Fruit fly (Drosophila melanogaster) whole organism, embryonic: Measurements from ENCODE around the gene Ir75d.

Source experiments
- Bgb ChIP-seq: fragments of 200-800 bp; sonication (Bioruptor generic); IDR thresholded peaks from 2 replicates; pipeline ENCODE4 v1.3.6; 2022; ENCODE audit warnings: missing biosample characterization, missing genetic modification characterization; ENCODE audit not compliant: partially characterized antibody
- BtbVII ChIP-seq: fragments of 200-800 bp; sonication (Bioruptor generic); optimal IDR thresholded peaks from 3 replicates; lab custom pipeline; 2017; ENCODE audit warnings: missing biosample characterization, mild to moderate bottlenecking, missing genetic modification characterization
- CG10267 ChIP-seq: fragments of 200-800 bp; sonication (Bioruptor generic); optimal IDR thresholded peaks from 2 replicates; lab custom pipeline; 2018; ENCODE audit warnings: missing biosample characterization, mild to moderate bottlenecking, missing genetic modification characterization, moderate library complexity
- CG11398 ChIP-seq: fragments of 200-800 bp; sonication (Bioruptor generic); optimal IDR thresholded peaks from 2 replicates; lab custom pipeline; 2016; ENCODE audit warnings: missing biosample characterization, missing genetic modification characterization
- CG12299 ChIP-seq: fragments of 200-800 bp; sonication (Bioruptor generic); optimal IDR thresholded peaks from 2 replicates; lab custom pipeline; 2018; ENCODE audit warnings: missing biosample characterization, mild to moderate bottlenecking, missing genetic modification characterization
- CG1603 ChIP-seq: fragments of 200-800 bp; sonication (Bioruptor generic); optimal IDR thresholded peaks from 2 replicates; lab custom pipeline; 2019; ENCODE audit warnings: missing biosample characterization, mild to moderate bottlenecking, missing genetic modification characterization, moderate library complexity
- CG16779 ChIP-seq: fragments of 200-800 bp; sonication (Bioruptor generic); IDR thresholded peaks from 2 replicates; pipeline ENCODE4 v1.3.6; 2022; ENCODE audit warnings: missing biosample characterization, missing genetic modification characterization
- CG17328 ChIP-seq: fragments of 200-800 bp; sonication (Bioruptor generic); IDR thresholded peaks from 2 replicates; pipeline ENCODE4 v1.3.6; 2022; ENCODE audit warnings: missing biosample characterization, missing genetic modification characterization
- CG18476 ChIP-seq: fragments of 200-800 bp; sonication (Bioruptor generic); optimal IDR thresholded peaks from 2 replicates; lab custom pipeline; 2016; ENCODE audit warnings: missing biosample characterization, mild to moderate bottlenecking, missing genetic modification characterization
- CG2199 ChIP-seq: fragments of 200-800 bp; sonication (Bioruptor generic); IDR thresholded peaks from 3 replicates; pipeline ENCODE4 v1.3.6; 2022; ENCODE audit warnings: missing biosample characterization, missing genetic modification characterization
- CG2202 ChIP-seq: fragments of 200-800 bp; sonication (Bioruptor generic); optimal IDR thresholded peaks from 2 replicates; lab custom pipeline; 2018; ENCODE audit warnings: missing biosample characterization, mild to moderate bottlenecking, missing genetic modification characterization
- CG3281 ChIP-seq: fragments of 200-800 bp; sonication (Bioruptor generic); optimal IDR thresholded peaks from 3 replicates; lab custom pipeline; 2017; ENCODE audit warnings: missing biosample characterization, mild to moderate bottlenecking, missing genetic modification characterization
- CG3726 ChIP-seq: fragments of 200-800 bp; sonication (Bioruptor generic); IDR thresholded peaks from 3 replicates; pipeline ENCODE4, ENCODE4 v1.3.6; 2022; ENCODE audit warnings: missing biosample characterization, missing genetic modification characterization
- CG43689 ChIP-seq: fragments of 200-800 bp; sonication (Bioruptor generic); IDR thresholded peaks from 2 replicates; pipeline ENCODE4 v1.3.6; 2022; ENCODE audit warnings: missing biosample characterization, missing genetic modification characterization
- CG4707 ChIP-seq: fragments of 200-800 bp; sonication (Bioruptor generic); optimal IDR thresholded peaks from 2 replicates; lab custom pipeline; 2018; ENCODE audit warnings: missing biosample characterization, mild to moderate bottlenecking, missing genetic modification characterization, moderate library complexity
- CG4820 ChIP-seq: fragments of 200-800 bp; sonication (Bioruptor generic); optimal IDR thresholded peaks from 3 replicates; lab custom pipeline; 2016; ENCODE audit warnings: missing biosample characterization, missing genetic modification characterization
- CG7839 ChIP-seq: fragments of 200-800 bp; sonication (Bioruptor generic); optimal IDR thresholded peaks from 3 replicates; lab custom pipeline; 2018; ENCODE audit warnings: missing biosample characterization, mild to moderate bottlenecking, missing genetic modification characterization, moderate library complexity
- CG9609 ChIP-seq: fragments of 200-800 bp; sonication (Bioruptor generic); optimal IDR thresholded peaks from 3 replicates; lab custom pipeline; 2016; ENCODE audit warnings: missing biosample characterization, missing genetic modification characterization
- CG9876 ChIP-seq: fragments of 200-800 bp; sonication (Bioruptor generic); optimal IDR thresholded peaks from 2 replicates; lab custom pipeline; 2016; ENCODE audit warnings: missing biosample characterization, missing genetic modification characterization
- CHES-1-like ChIP-seq: fragments of 200-800 bp; sonication (Bioruptor generic); optimal IDR thresholded peaks from 2 replicates; lab custom pipeline; 2016; ENCODE audit warnings: missing biosample characterization, missing genetic modification characterization
- CoRest ChIP-seq: fragments of 200-800 bp; sonication (Bioruptor generic); optimal IDR thresholded peaks from 3 replicates; lab custom pipeline; 2018; ENCODE audit warnings: missing biosample characterization, mild to moderate bottlenecking, missing genetic modification characterization, moderate library complexity
- Dad ChIP-seq: fragments of 200-800 bp; sonication (Bioruptor generic); optimal IDR thresholded peaks from 3 replicates; lab custom pipeline; 2016; ENCODE audit warnings: missing biosample characterization, missing genetic modification characterization
- Dp ChIP-seq: fragments of 200-800 bp; sonication (Bioruptor generic); optimal IDR thresholded peaks from 2 replicates; lab custom pipeline; 2018; ENCODE audit warnings: missing biosample characterization, mild to moderate bottlenecking, missing genetic modification characterization, moderate library complexity
- Fer1 ChIP-seq: fragments of 200-800 bp; sonication (Bioruptor generic); optimal IDR thresholded peaks from 2 replicates; lab custom pipeline; 2017; ENCODE audit warnings: missing biosample characterization, mild to moderate bottlenecking, missing genetic modification characterization
- MESR4 ChIP-seq: fragments of 200-800 bp; sonication (Bioruptor generic); optimal IDR thresholded peaks from 2 replicates; lab custom pipeline; 2018; ENCODE audit warnings: missing biosample characterization, mild to moderate bottlenecking, missing genetic modification characterization, moderate library complexity
- MTF-1 ChIP-seq: fragments of 200-800 bp; sonication (Bioruptor generic); optimal IDR thresholded peaks from 2 replicates; lab custom pipeline; 2018; ENCODE audit warnings: missing biosample characterization, mild to moderate bottlenecking, missing genetic modification characterization, borderline replicate concordance
- Med ChIP-seq: fragments of 200-800 bp; sonication (Bioruptor generic); peaks from one replicate; lab custom pipeline; 2016; ENCODE audit warnings: missing biosample characterization, missing genetic modification characterization, mild to moderate bottlenecking, inconsistent platforms, moderate library complexity
- NC2β ChIP-seq: fragments of 200-800 bp; sonication (Bioruptor generic); optimal IDR thresholded peaks from 2 replicates; lab custom pipeline; 2016; ENCODE audit warnings: missing biosample characterization, missing genetic modification characterization
- Neu2 ChIP-seq: fragments of 200-800 bp; sonication (Bioruptor generic); optimal IDR thresholded peaks from 3 replicates; lab custom pipeline; 2016; ENCODE audit warnings: missing biosample characterization, missing genetic modification characterization, borderline replicate concordance
- Nf-YB ChIP-seq: fragments of 200-800 bp; sonication (Bioruptor generic); optimal IDR thresholded peaks from 3 replicates; lab custom pipeline; 2019; ENCODE audit warnings: missing biosample characterization, mild to moderate bottlenecking, missing genetic modification characterization, moderate library complexity
- Nf-YC ChIP-seq: fragments of 200-800 bp; optimal IDR thresholded peaks from 3 replicates; lab custom pipeline; 2019; ENCODE audit warnings: missing biosample characterization, mild to moderate bottlenecking, missing genetic modification characterization, moderate library complexity
- ac ChIP-seq: fragments of 200-800 bp; sonication (Bioruptor generic); optimal IDR thresholded peaks from 3 replicates; lab custom pipeline; 2017; ENCODE audit warnings: missing biosample characterization, mild to moderate bottlenecking, missing genetic modification characterization
- btn ChIP-seq: fragments of 200-800 bp; sonication (Bioruptor generic); optimal IDR thresholded peaks from 2 replicates; lab custom pipeline; 2016; ENCODE audit warnings: missing biosample characterization, missing genetic modification characterization
- croc ChIP-seq: fragments of 200-800 bp; sonication (Bioruptor generic); conservative IDR thresholded peaks from 3 replicates; pipeline ENCODE4 v1.3.6; 2022; ENCODE audit warnings: missing biosample characterization, missing genetic modification characterization
- ems ChIP-seq: fragments of 200-800 bp; sonication (Bioruptor generic); optimal IDR thresholded peaks from 3 replicates; lab custom pipeline; 2016; ENCODE audit warnings: missing biosample characterization, missing genetic modification characterization
- fd102C ChIP-seq: fragments of 200-800 bp; sonication (Bioruptor generic); optimal IDR thresholded peaks from 2 replicates; lab custom pipeline; 2018; ENCODE audit warnings: missing biosample characterization, mild to moderate bottlenecking, missing genetic modification characterization, moderate library complexity
- kay ChIP-seq: fragments of 200-800 bp; sonication (Bioruptor generic); optimal IDR thresholded peaks from 2 replicates; lab custom pipeline; 2016; ENCODE audit warnings: missing biosample characterization, missing genetic modification characterization
- nom ChIP-seq: fragments of 200-800 bp; sonication (Bioruptor generic); optimal IDR thresholded peaks from 2 replicates; lab custom pipeline; 2017; ENCODE audit warnings: missing biosample characterization, missing genetic modification characterization, mild to moderate bottlenecking, moderate library complexity, missing genetic modification reagents
- org-1 ChIP-seq: fragments of 200-800 bp; sonication (Bioruptor generic); optimal IDR thresholded peaks from 2 replicates; lab custom pipeline; 2017; ENCODE audit warnings: missing biosample characterization, missing genetic modification characterization
- pho ChIP-seq: fragments of 200-800 bp; sonication (Bioruptor generic); optimal IDR thresholded peaks from 2 replicates; lab custom pipeline; 2016; ENCODE audit warnings: missing biosample characterization, missing genetic modification characterization
- pita ChIP-seq: fragments of 200-800 bp; sonication (Bioruptor generic); optimal IDR thresholded peaks from 2 replicates; lab custom pipeline; 2017; ENCODE audit warnings: missing biosample characterization, mild to moderate bottlenecking, missing genetic modification characterization
- psq ChIP-seq: fragments of 200-800 bp; sonication (Bioruptor generic); optimal IDR thresholded peaks from 2 replicates; lab custom pipeline; 2017; ENCODE audit warnings: missing biosample characterization, missing genetic modification characterization
- pzg ChIP-seq: fragments of 200-800 bp; sonication (Bioruptor generic); optimal IDR thresholded peaks from 3 replicates; lab custom pipeline; 2018; ENCODE audit warnings: missing biosample characterization, mild to moderate bottlenecking, missing genetic modification characterization, moderate library complexity
- rib ChIP-seq: fragments of 200-800 bp; sonication (Bioruptor generic); IDR thresholded peaks from 2 replicates; pipeline ENCODE4 v1.3.6; 2022; ENCODE audit warnings: missing biosample characterization, missing genetic modification characterization
- ro ChIP-seq: fragments of 200-800 bp; sonication (Bioruptor generic); IDR thresholded peaks from 2 replicates; pipeline ENCODE4 v1.3.6; 2022; ENCODE audit warnings: missing biosample characterization, missing genetic modification characterization
- seq ChIP-seq: fragments of 200-800 bp; sonication (Bioruptor generic); IDR thresholded peaks from 2 replicates; pipeline ENCODE4 v1.3.6; 2022; ENCODE audit warnings: missing biosample characterization, missing genetic modification characterization
- shn ChIP-seq: fragments of 200-800 bp; sonication (Bioruptor generic); optimal IDR thresholded peaks from 3 replicates; lab custom pipeline; 2016; ENCODE audit warnings: missing biosample characterization, missing genetic modification characterization
- sug ChIP-seq: fragments of 200-800 bp; optimal IDR thresholded peaks from 2 replicates; lab custom pipeline; 2019; ENCODE audit warnings: missing biosample characterization, mild to moderate bottlenecking, missing genetic modification characterization, moderate library complexity
- toy ChIP-seq: fragments of 200-800 bp; sonication (Bioruptor generic); IDR thresholded peaks from 2 replicates; pipeline ENCODE4 v1.3.6; 2022; ENCODE audit warnings: missing biosample characterization, missing genetic modification characterization
- tx ChIP-seq: fragments of 200-800 bp; sonication (Bioruptor generic); optimal IDR thresholded peaks from 2 replicates; lab custom pipeline; 2016; ENCODE audit warnings: missing biosample characterization, missing genetic modification characterization
- vvl ChIP-seq: fragments of 200-800 bp; sonication (Bioruptor generic); IDR thresholded peaks from 2 replicates; pipeline ENCODE4 v1.3.6; 2022; ENCODE audit warnings: missing biosample characterization, missing genetic modification characterization
- zfh2 ChIP-seq: fragments of 200-800 bp; sonication (Bioruptor generic); optimal IDR thresholded peaks from 2 replicates; lab custom pipeline; 2016; ENCODE audit warnings: missing biosample characterization, missing genetic modification characterization

The Ir75d gene

DNA sequence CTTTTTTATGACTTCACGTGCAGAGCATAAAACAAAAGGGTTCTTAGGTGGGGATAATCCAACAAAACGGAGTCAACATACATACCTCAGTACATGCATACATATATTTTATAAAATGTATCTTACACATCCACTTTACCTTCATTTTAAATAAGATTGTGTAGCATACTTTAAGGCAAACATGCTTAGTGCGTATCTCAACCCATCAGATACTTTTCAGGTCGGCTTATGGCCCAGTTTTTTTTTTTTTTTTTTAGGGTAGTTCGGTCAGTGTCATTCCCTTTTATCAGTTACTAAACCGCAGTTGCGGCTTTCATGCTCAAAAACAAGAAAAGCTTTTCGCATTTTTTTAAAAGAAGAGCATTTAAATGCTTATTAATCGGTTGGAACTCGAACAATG, 19.0 kb downstream of the Ir75d start, which contains the start of gene NijB (continued):
- TF ChIP-seq ac (GFP tag; lab: Kevin White, UChicago) (no peak), NC2β (GFP tag; lab: Kevin White, UChicago) (no peak), btn (GFP tag; lab: Kevin White, UChicago) (no peak), tx (no peak), kay (GFP tag; lab: Kevin White, UChicago) (no peak), rib (GFP tag; lab: Robert Waterston, UW) (no peak), BtbVII (GFP tag; lab: Kevin White, UChicago) (no peak), pita (GFP tag; lab: Kevin White, UChicago) (peak; percentile 61), shn (GFP tag; lab: Kevin White, UChicago) (no peak), Nf-YB (no peak), CG18476 (no peak), CG1603 (tag; lab: Kevin White, UChicago) (no peak), CG4820 (no peak), CG9876 (GFP tag; lab: Kevin White, UChicago) (no peak), Dad (GFP tag; lab: Kevin White, UChicago) (no peak), Med (GFP tag; lab: Kevin White, UChicago) (peak; percentile 44), ro (no peak), CG16779 (GFP tag; lab: Robert Waterston, UW) (no peak), CG43689 (GFP tag; lab: Robert Waterston, UW) (no peak), CG4707 (no peak), CHES-1-like (GFP tag; lab: Kevin White, UChicago) (no peak), CG9609 (no peak), CoRest (tag; lab: Kevin White, UChicago) (no peak), vvl (GFP tag; lab: Robert Waterston, UW) (no peak), toy (GFP tag; lab: Robert Waterston, UW) (no peak), Neu2 (no peak), CG7839 (tag; lab: Kevin White, UChicago) (no peak), sug (tag; lab: Kevin White, UChicago) (peak; percentile 4), CG3281 (GFP tag; lab: Kevin White, UChicago) (no peak), zfh2 (GFP tag; lab: Kevin White, UChicago) (no peak), croc (GFP tag; lab: Robert Waterston, UW) (no peak), CG12299 (tag; lab: Kevin White, UChicago) (no peak), CG2202 (tag; lab: Kevin White, UChicago) (no peak), CG11398 (no peak), fd102C (GFP tag; lab: Kevin White, UChicago) (no peak), CG10267 (tag; lab: Kevin White, UChicago) (no peak), MTF-1 (no peak), pho (GFP tag; lab: Kevin White, UChicago) (no peak), Nf-YC (tag; lab: Kevin White, UChicago) (no peak), Dp (no peak), psq (no peak), nom (GFP tag; lab: Kevin White, UChicago) (no peak), org-1 (GFP tag; lab: Kevin White, UChicago) (no peak), CG3726 (GFP tag; lab: Robert Waterston, UW) (no peak), Bgb (GFP tag; lab: Robert Waterston, UW) (no peak), CG2199 (GFP tag; lab: Robert Waterston, UW) (0 out of 3 replicates have a peak, but pooled peaks have one; percentile 45), Fer1 (GFP tag; lab: Kevin White, UChicago) (no peak), ems (GFP tag; lab: Kevin White, UChicago) (no peak), seq (GFP tag; lab: Robert Waterston, UW) (no peak), MESR4 (no peak), CG17328 (GFP tag; lab: Robert Waterston, UW) (no peak), pzg (GFP tag; lab: Kevin White, UChicago) (no peak)
